Fruit fly (Drosophila melanogaster): ENCODE results near the gene CG32235.

CG32235 gene

dm6 chr3L:4855208-4855607 is 5.1 kb downstream of the CG32235 start:
- TF ChIP-seq CG34367 (tag; optimal IDR thresholded peaks at IDR 0.05) (no peak), Ets98B (GFP tag; IDR thresholded peaks at IDR 0.05) (no peak), CG17806 (tag; optimal IDR thresholded peaks at IDR 0.05) (no peak), CG12605 (GFP tag; IDR thresholded peaks at IDR 0.05) (no peak), CG32121 (GFP tag; IDR thresholded peaks at IDR 0.05) (no peak), CG15710 (tag; optimal IDR thresholded peaks at IDR 0.05) (no peak), CG14655 (GFP tag; optimal IDR thresholded peaks at IDR 0.05) (no peak), fd96Ca (GFP tag; IDR thresholded peaks at IDR 0.05) (no peak), Snoo (tag; optimal IDR thresholded peaks at IDR 0.05) (no peak)

DNA sequence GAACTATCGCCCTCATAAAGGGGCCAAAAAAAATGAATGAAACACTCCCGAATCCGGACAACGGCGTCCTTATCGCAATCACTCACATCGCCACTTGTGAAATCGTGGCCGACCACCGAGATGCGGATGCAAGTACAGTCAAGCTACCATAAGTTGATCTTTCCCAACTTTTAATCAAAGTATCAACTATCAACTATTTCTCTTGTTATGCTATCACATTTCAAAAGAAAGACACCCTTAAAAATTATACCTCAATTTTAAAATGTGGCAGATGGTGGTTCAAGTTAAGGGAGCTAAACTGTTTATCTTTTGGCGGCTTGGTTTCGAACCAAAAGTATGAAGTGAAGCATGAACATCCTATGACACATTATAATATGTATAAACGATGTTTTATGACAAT is 6.1 kb downstream of the CG32235 start:
- TF ChIP-seq Pif1A (GFP tag; optimal IDR thresholded peaks at IDR 0.05) (no peak), CG10348 (GFP tag; IDR thresholded peaks at IDR 0.05) (no peak), CG13204 (GFP tag; optimal IDR thresholded peaks at IDR 0.05) (no peak), D1 (tag; optimal IDR thresholded peaks at IDR 0.05) (no peak), CG12605 (GFP tag; IDR thresholded peaks at IDR 0.05) (no peak), Pif1B (GFP tag; optimal IDR thresholded peaks at IDR 0.05) (no peak), CG14655 (GFP tag; optimal IDR thresholded peaks at IDR 0.05) (no peak), CG34367 (tag; optimal IDR thresholded peaks at IDR 0.05) (no peak), gl (tag; optimal IDR thresholded peaks at IDR 0.05) (no peak), Ets98B (GFP tag; IDR thresholded peaks at IDR 0.05) (no peak), CG8301 (tag; optimal IDR thresholded peaks at IDR 0.05) (no peak), CG9948 (tag; optimal IDR thresholded peaks at IDR 0.05) (no peak), Snoo (tag; optimal IDR thresholded peaks at IDR 0.05) (no peak)

DNA sequence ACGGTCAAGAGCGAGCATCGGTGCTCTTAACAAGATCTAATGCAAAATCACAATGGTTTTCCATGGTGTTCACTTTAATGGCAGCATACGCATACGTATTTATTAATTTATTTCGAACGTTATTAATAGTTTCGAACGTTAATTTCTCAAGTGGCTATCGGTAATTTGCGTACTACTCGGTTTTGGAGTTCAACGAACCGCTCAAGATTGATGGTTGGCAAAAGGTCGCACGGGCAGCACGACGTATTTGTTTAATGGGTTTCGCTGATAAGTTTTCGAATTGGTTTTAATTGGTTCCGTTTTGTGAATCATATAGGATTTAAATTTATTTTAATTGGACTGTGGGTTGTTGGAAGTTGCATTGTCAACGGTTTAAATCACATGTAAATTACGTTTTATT is 7.2 kb downstream of the CG32235 start:
- TF ChIP-seq Ets98B (GFP tag; IDR thresholded peaks at IDR 0.05) (no peak), D1 (tag; optimal IDR thresholded peaks at IDR 0.05) (no peak), EcR (GFP tag; optimal IDR thresholded peaks at IDR 0.05) (no peak), CG13204 (GFP tag; optimal IDR thresholded peaks at IDR 0.05) (no peak), Snoo (tag; optimal IDR thresholded peaks at IDR 0.05) (no peak), CG8159 (tag; optimal IDR thresholded peaks at IDR 0.05) (no peak), CG15710 (tag; optimal IDR thresholded peaks at IDR 0.05) (no peak)

dm6 chr3L:4852411-4853050 is 7.7 kb downstream of the CG32235 start, which contains the start of gene CG32237:
Gene CG32237, minus strand, starts transcription at chr3L:4852461.
- TF ChIP-seq CG9948 (tag; optimal IDR thresholded peaks at IDR 0.05) = no peak
- TF ChIP-seq D1 (tag; optimal IDR thresholded peaks at IDR 0.05) = no peak
- no peak for TF ChIP-seq Pif1B (GFP tag; optimal IDR thresholded peaks at IDR 0.05)

dm6 chr3L:4848066-4848465 is 12.2 kb downstream of the CG32235 start:
- TF ChIP-seq rn (GFP tag; IDR thresholded peaks at IDR 0.05) (0 out of 2 replicates have a peak, but pooled peaks have one; percentile 32), fd96Ca (GFP tag; IDR thresholded peaks at IDR 0.05) (0 out of 3 replicates have a peak, but pooled peaks have one; percentile 13), CG32121 (GFP tag; IDR thresholded peaks at IDR 0.05) (peak; percentile 58), Ets98B (GFP tag; IDR thresholded peaks at IDR 0.05) (peak; percentile 66), CG10348 (GFP tag; IDR thresholded peaks at IDR 0.05) (no peak), CG4496 (GFP tag; IDR thresholded peaks at IDR 0.05) (peak; percentile 61; the same call in 2 of the 3 replicates), CG17806 (tag; optimal IDR thresholded peaks at IDR 0.05) (no peak)

- no peak for TF ChIP-seq Pif1B (GFP tag; optimal IDR thresholded peaks at IDR 0.05)
- TF ChIP-seq CG15710 (tag; optimal IDR thresholded peaks at IDR 0.05) = no peak
Observed at dm6 chr3L:4844792-4845191, 15.5 kb downstream of the CG32235 start.

DNA sequence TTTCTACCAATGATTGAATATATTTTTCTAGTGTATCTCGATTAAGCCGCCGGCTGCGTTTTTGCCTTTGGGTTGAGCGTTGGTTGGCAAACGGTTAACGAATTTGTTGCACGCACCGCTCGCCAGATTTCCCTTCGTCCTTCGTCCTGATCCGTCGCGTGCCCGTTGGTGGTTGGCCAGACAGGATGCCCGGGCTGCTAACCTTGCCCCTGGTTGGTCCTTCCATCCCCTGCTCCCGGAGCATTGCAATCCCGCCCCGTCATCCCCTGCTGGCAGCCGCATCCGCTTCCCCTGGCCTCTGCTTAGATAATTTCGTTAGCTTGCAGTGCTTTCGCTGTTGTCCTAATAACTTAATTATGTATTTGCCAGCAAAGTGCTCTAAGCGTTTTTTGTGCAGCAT is 16.8 kb downstream of the CG32235 start:
- TF ChIP-seq EcR (GFP tag; optimal IDR thresholded peaks at IDR 0.05) (no peak), CG4496 (GFP tag; IDR thresholded peaks at IDR 0.05) (no peak), CG8159 (tag; optimal IDR thresholded peaks at IDR 0.05) (no peak), CG17806 (tag; optimal IDR thresholded peaks at IDR 0.05) (no peak), Pif1B (GFP tag; optimal IDR thresholded peaks at IDR 0.05) (no peak), gl (tag; optimal IDR thresholded peaks at IDR 0.05) (no peak), Snoo (tag; optimal IDR thresholded peaks at IDR 0.05) (no peak), fd96Ca (GFP tag; IDR thresholded peaks at IDR 0.05) (no peak), CG34367 (tag; optimal IDR thresholded peaks at IDR 0.05) (no peak), CG8301 (tag; optimal IDR thresholded peaks at IDR 0.05) (no peak), Ets98B (GFP tag; IDR thresholded peaks at IDR 0.05) (no peak), CG32121 (GFP tag; IDR thresholded peaks at IDR 0.05) (no peak), CG13204 (GFP tag; optimal IDR thresholded peaks at IDR 0.05) (no peak), Pif1A (GFP tag; optimal IDR thresholded peaks at IDR 0.05) (no peak), CG12605 (GFP tag; IDR thresholded peaks at IDR 0.05) (no peak), CG14655 (GFP tag; optimal IDR thresholded peaks at IDR 0.05) (no peak)

All from whole organism, pupa.